Fruit fly (Drosophila melanogaster): ENCODE data around the gene HINT1.
A peak's percentile ranks its signal among the peaks of the same experiment; 100 is the strongest.

DNA sequence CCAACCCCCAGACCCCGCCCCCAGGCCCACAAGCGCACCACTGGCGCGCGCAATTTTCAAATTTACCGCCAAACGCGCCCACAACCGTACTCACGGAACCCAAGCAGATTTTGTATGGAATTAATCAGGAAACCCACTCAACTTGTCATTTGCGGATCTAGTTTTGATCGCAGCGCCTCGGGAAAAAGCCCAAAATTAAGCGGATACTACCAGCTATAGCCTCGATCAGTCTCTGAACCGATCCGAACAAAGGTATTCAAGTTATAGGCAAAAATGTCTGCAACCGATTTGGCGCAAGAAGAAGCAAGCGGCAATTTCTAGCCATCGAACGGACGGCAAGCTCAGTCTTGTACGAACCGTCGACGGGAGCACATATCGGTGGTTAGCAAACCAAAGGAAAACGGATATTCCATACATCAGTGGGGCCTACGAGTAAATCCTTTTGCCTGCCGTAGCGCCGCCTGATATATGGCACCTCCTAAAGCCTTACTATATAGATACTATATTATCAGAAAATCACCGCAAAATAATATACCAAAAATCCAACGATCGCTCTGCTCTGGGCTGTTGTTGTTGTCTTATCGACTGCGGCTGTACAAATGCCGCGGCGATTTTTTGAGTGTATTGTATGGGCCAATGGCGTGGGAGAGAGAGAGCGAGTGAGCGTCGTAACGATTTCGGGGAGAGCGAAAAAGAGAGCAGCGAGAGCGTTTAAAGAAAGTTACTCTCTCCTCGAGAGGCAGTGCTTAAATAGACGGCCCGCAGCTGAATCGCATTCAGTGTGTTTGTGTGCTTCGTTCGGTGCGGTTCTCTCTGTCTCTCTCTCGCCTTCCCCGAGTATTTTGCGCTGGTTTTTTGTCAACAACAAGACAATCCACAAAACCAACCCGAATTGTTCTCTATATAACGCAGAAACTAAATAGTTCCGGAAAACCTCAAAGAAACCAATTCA is 17.2 kb upstream of the HINT1 start, which contains the start of gene Pgk:
- TF ChIP-seq Sp1 (GFP tag; optimal IDR thresholded peaks at IDR 0.05), result peak; percentile 87
- TF ChIP-seq Abd-B (GFP tag; optimal IDR thresholded peaks at IDR 0.05), result no peak
- TF ChIP-seq Jra (GFP tag; optimal IDR thresholded peaks at IDR 0.05), result peak; percentile 43
- TF ChIP-seq h (GFP tag; optimal IDR thresholded peaks at IDR 0.05), result peak; percentile 79
- TF ChIP-seq Dfd (GFP tag; optimal IDR thresholded peaks at IDR 0.05), result no peak

Data from whole organism, wandering third instar larva.